Worm (Caenorhabditis elegans) whole organism, mixed stage, embryonic: ENCODE results near the gene sand-1.

Source experiments
- bed-3 ChIP-seq: fragments of 200-800 bp; sonication (Bioruptor generic); optimal IDR thresholded peaks from 3 replicates; lab custom pipeline; 2018; ENCODE audit warnings: mild to moderate bottlenecking, missing genetic modification characterization, moderate library complexity, missing compliant biosample characterization
- ces-1 ChIP-seq: fragments of 150-350 bp; optimal IDR thresholded peaks from 2 replicates; lab custom pipeline; 2014; ENCODE audit warnings: missing biosample characterization, missing genetic modification reagents, missing genetic modification characterization
- cnd-1 ChIP-seq: fragments of 200-800 bp; sonication (Bioruptor generic); optimal IDR thresholded peaks from 2 replicates; lab custom pipeline; 2018; ENCODE audit warnings: mild to moderate bottlenecking, missing genetic modification characterization, missing compliant biosample characterization
- drap-1 ChIP-seq: fragments of 200-800 bp; sonication (Bioruptor generic); optimal IDR thresholded peaks from 3 replicates; lab custom pipeline; 2018; ENCODE audit warnings: mild to moderate bottlenecking, missing genetic modification characterization, missing compliant biosample characterization
- elt-1 ChIP-seq: sonication (generic microtip); optimal IDR thresholded peaks from 2 replicates; lab custom pipeline; 2017; ENCODE audit warnings: missing genetic modification characterization, mild to moderate bottlenecking, missing compliant biosample characterization, antibody characterized with exemption, moderate library complexity, borderline replicate concordance; ENCODE audit not compliant: insufficient read depth
- elt-3 ChIP-seq: fragments of 150-350 bp; optimal IDR thresholded peaks from 2 replicates; lab custom pipeline; 2014; ENCODE audit warnings: missing biosample characterization, missing genetic modification characterization
- flh-1 ChIP-seq: fragments of 200-800 bp; sonication (Bioruptor generic); optimal IDR thresholded peaks from 2 replicates; lab custom pipeline; 2018; ENCODE audit warnings: mild to moderate bottlenecking, missing genetic modification characterization, moderate library complexity, missing compliant biosample characterization
- ham-2 ChIP-seq: fragments of 200-800 bp; sonication (Bioruptor generic); optimal IDR thresholded peaks from 2 replicates; lab custom pipeline; 2018; ENCODE audit warnings: mild to moderate bottlenecking, missing genetic modification characterization, missing compliant biosample characterization
- hlh-1 ChIP-seq: fragments of 150-350 bp; optimal IDR thresholded peaks from 2 replicates; lab custom pipeline; 2014; ENCODE audit warnings: missing biosample characterization, missing genetic modification reagents, missing genetic modification characterization
- lin-13 ChIP-seq: fragments of 150-350 bp; optimal IDR thresholded peaks from 2 replicates; lab custom pipeline; 2014; ENCODE audit warnings: missing biosample characterization, missing genetic modification characterization
- lin-32 ChIP-seq: fragments of 200-800 bp; sonication (Bioruptor generic); optimal IDR thresholded peaks from 2 replicates; lab custom pipeline; 2018; ENCODE audit warnings: mild to moderate bottlenecking, missing genetic modification characterization, missing compliant biosample characterization
- mab-5 ChIP-seq: fragments of 150-350 bp; optimal IDR thresholded peaks from 2 replicates; lab custom pipeline; 2014; ENCODE audit warnings: missing biosample characterization, missing genetic modification characterization
- mep-1 ChIP-seq: fragments of 150-350 bp; optimal IDR thresholded peaks from 2 replicates; lab custom pipeline; 2017; ENCODE audit warnings: missing biosample characterization, missing genetic modification reagents, missing genetic modification characterization, inconsistent platforms
- mls-2 ChIP-seq: sonication (generic microtip); optimal IDR thresholded peaks from 2 replicates; lab custom pipeline; 2016; ENCODE audit warnings: mild to moderate bottlenecking, missing genetic modification characterization, moderate library complexity, missing compliant biosample characterization
- nhr-12 ChIP-seq: fragments of 150-350 bp; optimal IDR thresholded peaks from 2 replicates; lab custom pipeline; 2014; ENCODE audit warnings: missing biosample characterization, missing genetic modification characterization
- nhr-2 ChIP-seq: fragments of 150-350 bp; optimal IDR thresholded peaks from 2 replicates; lab custom pipeline; 2014; ENCODE audit warnings: missing biosample characterization, missing genetic modification characterization
- nhr-237 ChIP-seq: fragments of 150-350 bp; optimal IDR thresholded peaks from 2 replicates; lab custom pipeline; 2014; ENCODE audit warnings: missing biosample characterization, missing genetic modification characterization
- nhr-28 ChIP-seq: fragments of 150-350 bp; optimal IDR thresholded peaks from 2 replicates; lab custom pipeline; 2014; ENCODE audit warnings: missing biosample characterization, missing genetic modification characterization
- nhr-76 ChIP-seq: sonication (generic microtip); optimal IDR thresholded peaks from 2 replicates; lab custom pipeline; 2017; ENCODE audit warnings: missing biosample characterization, missing genetic modification characterization
- pha-4 ChIP-seq: fragments of 150-350 bp; optimal IDR thresholded peaks from 2 replicates; lab custom pipeline; 2018; ENCODE audit warnings: missing biosample characterization, missing genetic modification reagents, missing genetic modification characterization
- sem-2 ChIP-seq: fragments of 200-800 bp; sonication (Bioruptor generic); optimal IDR thresholded peaks from 2 replicates; lab custom pipeline; 2018; ENCODE audit warnings: mild to moderate bottlenecking, missing genetic modification characterization, missing compliant biosample characterization
- snpc-4 ChIP-seq: fragments of 150-350 bp; optimal IDR thresholded peaks from 2 replicates; lab custom pipeline; 2014; ENCODE audit warnings: missing biosample characterization, missing genetic modification characterization
- sptf-1 ChIP-seq: sonication (generic microtip); optimal IDR thresholded peaks from 2 replicates; lab custom pipeline; 2017; ENCODE audit warnings: mild to moderate bottlenecking, missing genetic modification characterization, moderate library complexity, missing compliant biosample characterization
- unc-120 ChIP-seq: sonication (generic microtip); optimal IDR thresholded peaks from 2 replicates; lab custom pipeline; 2017; ENCODE audit warnings: missing genetic modification characterization, missing compliant biosample characterization; ENCODE audit not compliant: poor library complexity, severe bottlenecking
- unc-39 ChIP-seq: fragments of 150-350 bp; optimal IDR thresholded peaks from 2 replicates; lab custom pipeline; 2014; ENCODE audit warnings: missing biosample characterization, missing genetic modification characterization
- unc-62 ChIP-seq: fragments of 150-350 bp; optimal IDR thresholded peaks from 2 replicates; lab custom pipeline; 2014; ENCODE audit warnings: missing biosample characterization, missing genetic modification reagents, missing genetic modification characterization
- zip-8 ChIP-seq: fragments of 150-350 bp; optimal IDR thresholded peaks from 2 replicates; lab custom pipeline; 2014; ENCODE audit warnings: missing biosample characterization, missing genetic modification characterization

Gene sand-1

ce11 chrIV:5396769-5397168 lies 30.1 kb downstream of the sand-1 start, which contains the start of gene ZK616.3:
Gene ZK616.3, plus strand, starts transcription at chrIV:5397069.
- TF ChIP-seq sptf-1 (tag; lab: Kevin White, UChicago) (no peak), cnd-1 (tag; lab: Kevin White, UChicago) (no peak), mep-1 (tag; lab: Kevin White, UChicago) (no peak), unc-62 (GFP tag; lab: Kevin White, UChicago) (no peak), drap-1 (no peak), unc-39 (no peak), nhr-28 (tag; lab: Kevin White, UChicago) (no peak), lin-13 (tag; lab: Kevin White, UChicago) (no peak), mab-5 (tag; lab: Kevin White, UChicago) (no peak), snpc-4 (tag; lab: Kevin White, UChicago) (no peak), elt-3 (tag; lab: Kevin White, UChicago) (no peak), ces-1 (GFP tag; lab: Kevin White, UChicago) (no peak), pha-4 (tag; lab: Kevin White, UChicago) (no peak), ham-2 (GFP tag; lab: Kevin White, UChicago) (no peak), zip-8 (tag; lab: Kevin White, UChicago) (no peak), sem-2 (no peak), bed-3 (no peak), nhr-2 (no peak), unc-120 (tag; lab: Kevin White, UChicago) (no peak), mls-2 (no peak)
- TF ChIP-seq, all 35 proteins: peak for 0

ce11 chrIV:5397539-5397938 lies 30.9 kb downstream of the sand-1 start, which contains the start of gene ZK616.2:
Gene ZK616.2, plus strand, starts transcription at chrIV:5397839.
- TF ChIP-seq pha-4 (tag; lab: Kevin White, UChicago): no peak
- no peak for TF ChIP-seq elt-1 (tag; lab: Kevin White, UChicago)
- no peak for TF ChIP-seq lin-32 (GFP tag; lab: Kevin White, UChicago)
- TF ChIP-seq, all 35 proteins: peak for 0

ce11 chrIV:5400609-5401008 lies 33.9 kb downstream of the sand-1 start, which contains the start of gene ZK616.1:
Gene ZK616.1, plus strand, starts transcription at chrIV:5400909.
- no peak for TF ChIP-seq mep-1 (tag; lab: Kevin White, UChicago)
- TF ChIP-seq zip-8 (tag; lab: Kevin White, UChicago): no peak
- no peak for TF ChIP-seq nhr-237
- TF ChIP-seq cnd-1 (tag; lab: Kevin White, UChicago): no peak
- TF ChIP-seq nhr-76 (tag; lab: Kevin White, UChicago): no peak
- TF ChIP-seq, all 35 proteins: peak for 0

ce11 chrIV:5405345-5405744 lies 38.7 kb downstream of the sand-1 start, which contains the start of gene ZK616.61:
Gene ZK616.61, plus strand, starts transcription at chrIV:5405645.
- TF ChIP-seq elt-3 (tag; lab: Kevin White, UChicago): no peak

ce11 chrIV:5409112-5409511 lies 42.4 kb downstream of the sand-1 start:
- no peak for TF ChIP-seq mls-2
- TF ChIP-seq hlh-1 (tag; lab: Kevin White, UChicago): no peak
- TF ChIP-seq nhr-12 (tag; lab: Kevin White, UChicago): no peak
- TF ChIP-seq sptf-1 (tag; lab: Kevin White, UChicago): no peak
- TF ChIP-seq nhr-2: no peak
- TF ChIP-seq flh-1 (GFP tag; lab: Kevin White, UChicago): no peak
- TF ChIP-seq mab-5 (tag; lab: Kevin White, UChicago): no peak

- no peak for TF ChIP-seq nhr-2
- TF ChIP-seq nhr-28 (tag; lab: Kevin White, UChicago): no peak
- TF ChIP-seq cnd-1 (tag; lab: Kevin White, UChicago): no peak
These were observed 44.5 kb downstream of the sand-1 start, which contains the start of gene ZK616.65 for ce11 chrIV:5411120-5411519. Gene ZK616.65, minus strand, starts transcription at chrIV:5411220.
